Fruit fly (Drosophila melanogaster) whole organism, wandering third instar larva: ENCODE data around the gene GABA-B-R1.

Source experiments
- Abd-B ChIP-seq: fragments of >200 bp; optimal IDR thresholded peaks from 2 replicates; lab custom pipeline; 2017; ENCODE audit warnings: missing biosample characterization, missing genetic modification characterization
- CG32264 ChIP-seq: fragments of 200-800 bp; sonication (Bioruptor generic); optimal IDR thresholded peaks from 2 replicates; lab custom pipeline; 2016; ENCODE audit warnings: missing biosample characterization, missing genetic modification characterization
- CG9705 ChIP-seq: fragments of 200-800 bp; sonication (Bioruptor generic); optimal IDR thresholded peaks from 2 replicates; lab custom pipeline; 2018; ENCODE audit warnings: missing biosample characterization, mild to moderate bottlenecking, missing genetic modification characterization
- CrebA ChIP-seq: fragments of 200-800 bp; sonication (Bioruptor generic); optimal IDR thresholded peaks from 2 replicates; lab custom pipeline; 2016; ENCODE audit warnings: missing biosample characterization, mild to moderate bottlenecking, missing genetic modification characterization, borderline replicate concordance
- Dif ChIP-seq: fragments of 200-275, 200-300 bp; sonication (Bioruptor generic); optimal IDR thresholded peaks from 2 replicates; lab custom pipeline; 2018; ENCODE audit warnings: missing biosample characterization, missing genetic modification characterization; ENCODE audit not compliant: partially characterized antibody
- GATAd ChIP-seq: sonication (Bioruptor generic); optimal IDR thresholded peaks from 2 replicates; lab custom pipeline; 2016; ENCODE audit warnings: missing biosample characterization, missing genetic modification characterization
- HLH106 ChIP-seq: fragments of 200-800 bp; optimal IDR thresholded peaks from 3 replicates; lab custom pipeline; 2019; ENCODE audit warnings: missing biosample characterization, mild to moderate bottlenecking, missing genetic modification characterization, moderate library complexity
- Hnf4 ChIP-seq: fragments of 200-800 bp; sonication (Bioruptor generic); optimal IDR thresholded peaks from 2 replicates; lab custom pipeline; 2016; ENCODE audit warnings: missing biosample characterization, mild to moderate bottlenecking, missing genetic modification characterization
- Hr78 ChIP-seq: fragments of >200 bp; optimal IDR thresholded peaks from 2 replicates; lab custom pipeline; 2017; ENCODE audit warnings: missing biosample characterization, missing genetic modification characterization
- Hr83 ChIP-seq: fragments of 200-300 bp; sonication (Bioruptor generic); optimal IDR thresholded peaks from 2 replicates; lab custom pipeline; 2016; ENCODE audit warnings: missing biosample characterization, mild to moderate bottlenecking, missing genetic modification characterization, moderate library complexity; ENCODE audit not compliant: poor library complexity, severe bottlenecking
- Jra ChIP-seq: sonication (Bioruptor generic); optimal IDR thresholded peaks from 2 replicates; lab custom pipeline; 2016; ENCODE audit warnings: missing biosample characterization, missing genetic modification characterization
- Mio ChIP-seq: sonication (Bioruptor generic); optimal IDR thresholded peaks from 2 replicates; lab custom pipeline; 2016; ENCODE audit warnings: missing biosample characterization, missing genetic modification characterization
- Myc ChIP-seq: fragments of >200 bp; optimal IDR thresholded peaks from 2 replicates; lab custom pipeline; 2017
- N ChIP-seq: fragments of >200 bp; optimal IDR thresholded peaks from 2 replicates; lab custom pipeline; 2018; ENCODE audit warnings: missing biosample characterization, missing external identifiers, missing genetic modification characterization
- OdsH ChIP-seq: fragments of 200-800 bp; sonication (Bioruptor generic); optimal IDR thresholded peaks from 2 replicates; lab custom pipeline; 2016; ENCODE audit warnings: missing biosample characterization, mild to moderate bottlenecking, missing genetic modification characterization
- Rel ChIP-seq, 2 experiments: fragments of 200-800 bp; sonication (Bioruptor generic) in 1 of 2; optimal IDR thresholded peaks; 2 replicates in 1 of 2; 3 replicates in 1 of 2; lab custom pipeline; 2016 to 2019; ENCODE audit warnings: mild to moderate bottlenecking in 2 of 2, missing biosample characterization in 2 of 2, missing genetic modification characterization in 2 of 2, moderate library complexity in 1 of 2
- Sp1 ChIP-seq: fragments of 200-800 bp; sonication (Bioruptor generic); optimal IDR thresholded peaks from 3 replicates; lab custom pipeline; 2019; ENCODE audit warnings: missing biosample characterization, mild to moderate bottlenecking, missing genetic modification characterization, moderate library complexity
- Vsx2 ChIP-seq: fragments of 200-300, 225-300 bp; sonication (Bioruptor generic); optimal IDR thresholded peaks from 2 replicates; lab custom pipeline; 2018; ENCODE audit warnings: missing biosample characterization, missing genetic modification characterization; ENCODE audit not compliant: partially characterized antibody
- br ChIP-seq: fragments of 200-800 bp; sonication (Bioruptor generic); optimal IDR thresholded peaks from 2 replicates; lab custom pipeline; 2016; ENCODE audit warnings: missing biosample characterization, missing genetic modification characterization
- brk ChIP-seq: fragments of 200-800 bp; sonication (Bioruptor generic); optimal IDR thresholded peaks from 2 replicates; lab custom pipeline; 2016; ENCODE audit warnings: missing biosample characterization, mild to moderate bottlenecking, missing genetic modification characterization
- dl ChIP-seq, 2 experiments: fragments of 175-275, 200-275 bp in 1 of 2; fragments of 200-275 bp in 1 of 2; sonication (Bioruptor generic); optimal IDR thresholded peaks; lab custom pipeline; 2018; ENCODE audit warnings: mild to moderate bottlenecking in 2 of 2, missing biosample characterization in 2 of 2, missing genetic modification characterization in 2 of 2, moderate library complexity in 2 of 2; ENCODE audit not compliant: partially characterized antibody in 2 of 2, insufficient read depth in 1 of 2
- dmrt93B ChIP-seq: fragments of 200-800 bp; sonication (Bioruptor generic); optimal IDR thresholded peaks from 2 replicates; lab custom pipeline; 2018; ENCODE audit warnings: missing biosample characterization, mild to moderate bottlenecking, missing genetic modification characterization
- dsf ChIP-seq: sonication (Bioruptor generic); optimal IDR thresholded peaks from 2 replicates; lab custom pipeline; 2016; ENCODE audit warnings: missing biosample characterization, missing genetic modification characterization, borderline replicate concordance
- ey ChIP-seq: fragments of 200-800 bp; sonication (Bioruptor generic); optimal IDR thresholded peaks from 2 replicates; lab custom pipeline; 2016; ENCODE audit warnings: missing biosample characterization, missing genetic modification characterization
- foxo ChIP-seq, 2 experiments: fragments of 200-800 bp; sonication (Bioruptor generic); optimal IDR thresholded peaks; 2 replicates in 1 of 2; 3 replicates in 1 of 2; lab custom pipeline; 2016 to 2017; ENCODE audit warnings: missing biosample characterization in 2 of 2, missing genetic modification characterization in 2 of 2
- fru ChIP-seq: fragments of 200-800 bp; sonication (Bioruptor generic); optimal IDR thresholded peaks from 3 replicates; lab custom pipeline; 2016; ENCODE audit warnings: missing biosample characterization, mild to moderate bottlenecking, missing genetic modification characterization
- h ChIP-seq: fragments of 200-800 bp; sonication (Bioruptor generic); optimal IDR thresholded peaks from 3 replicates; lab custom pipeline; 2016; ENCODE audit warnings: missing biosample characterization, mild to moderate bottlenecking, missing genetic modification characterization
- jim ChIP-seq: fragments of 175-275, 200-325 bp; sonication (Bioruptor generic); optimal IDR thresholded peaks from 2 replicates; lab custom pipeline; 2016; ENCODE audit warnings: missing biosample characterization, mild to moderate bottlenecking, missing genetic modification characterization
- lola ChIP-seq: fragments of >200 bp; optimal IDR thresholded peaks from 2 replicates; lab custom pipeline; 2017; ENCODE audit warnings: missing biosample characterization, missing genetic modification characterization
- pan ChIP-seq: fragments of >200 bp; optimal IDR thresholded peaks from 2 replicates; lab custom pipeline; 2017
- psq ChIP-seq: fragments of 200-800 bp; sonication (Bioruptor generic); optimal IDR thresholded peaks from 3 replicates; lab custom pipeline; 2017; ENCODE audit warnings: missing biosample characterization, mild to moderate bottlenecking, missing genetic modification characterization, moderate library complexity
- rgr ChIP-seq: fragments of 200-800 bp; sonication (Bioruptor generic); optimal IDR thresholded peaks from 3 replicates; lab custom pipeline; 2016; ENCODE audit warnings: missing biosample characterization, mild to moderate bottlenecking, missing genetic modification characterization
- sage ChIP-seq: fragments of 200-800 bp; sonication (Bioruptor generic); optimal IDR thresholded peaks from 2 replicates; lab custom pipeline; 2016; ENCODE audit warnings: missing biosample characterization, mild to moderate bottlenecking, missing genetic modification characterization
- sv ChIP-seq: fragments of 200-800 bp; sonication (Bioruptor generic); optimal IDR thresholded peaks from 3 replicates; lab custom pipeline; 2016; ENCODE audit warnings: missing biosample characterization, missing genetic modification characterization
- tai ChIP-seq: sonication (Bioruptor generic); optimal IDR thresholded peaks from 2 replicates; lab custom pipeline; 2016; ENCODE audit warnings: missing biosample characterization, missing genetic modification characterization
- usp ChIP-seq: fragments of >200 bp; optimal IDR thresholded peaks from 2 replicates; lab custom pipeline; 2017; ENCODE audit warnings: missing biosample characterization, missing genetic modification characterization
- woc ChIP-seq: sonication (Bioruptor generic); optimal IDR thresholded peaks from 2 replicates; lab custom pipeline; 2016; ENCODE audit warnings: missing biosample characterization, mild to moderate bottlenecking, missing genetic modification characterization

Gene GABA-B-R1

dm6 chr2L:15031650-15032049 is 15.5 kb downstream of the GABA-B-R1 start, which contains the start of gene CG31832:
Gene CG31832 (minus strand): TSS chr2L:15031750.
- TF ChIP-seq usp (no peak), h (GFP tag; lab: Kevin White, UChicago) (no peak), Myc (lab: Kevin White, UChicago) (no peak), psq (no peak), Mio (GFP tag; lab: Kevin White, UChicago) (no peak), CG32264 (GFP tag; lab: Kevin White, UChicago) (no peak), foxo (GFP tag; optimal IDR thresholded peaks at IDR 0.05; lab: Kevin White, UChicago) (no peak), tai (no peak)

dm6 chr2L:15035366-15035765 is 19.2 kb downstream of the GABA-B-R1 start, which contains the start of gene yellow-c:
Gene yellow-c (plus strand): TSS chr2L:15035394.
- no peak for TF ChIP-seq fru (GFP tag; lab: Kevin White, UChicago)
- no peak for TF ChIP-seq Vsx2 (GFP tag; lab: Kevin White, UChicago)
- TF ChIP-seq HLH106 (tag; lab: Kevin White, UChicago): no peak
- TF ChIP-seq dmrt93B: no peak
- no peak for TF ChIP-seq jim (GFP tag; lab: Kevin White, UChicago)
- no peak for TF ChIP-seq lola (GFP tag; lab: Kevin White, UChicago)
- no peak for TF ChIP-seq Hr78
- TF ChIP-seq ey: no peak
- no peak for TF ChIP-seq foxo (GFP tag; optimal IDR thresholded peaks at IDR 0.05; lab: Kevin White, UChicago)
- TF ChIP-seq rgr (GFP tag; lab: Kevin White, UChicago): no peak
- TF ChIP-seq Abd-B (GFP tag; lab: Kevin White, UChicago): no peak
- TF ChIP-seq OdsH (GFP tag; lab: Kevin White, UChicago): no peak
- no peak for TF ChIP-seq h (GFP tag; lab: Kevin White, UChicago)
- no peak for TF ChIP-seq pan (lab: Kevin White, UChicago)
- TF ChIP-seq Sp1 (GFP tag; lab: Kevin White, UChicago): no peak
- TF ChIP-seq dsf (GFP tag; lab: Kevin White, UChicago): no peak
- no peak for TF ChIP-seq Myc (lab: Kevin White, UChicago)
- TF ChIP-seq, all 38 proteins: peak for 0

dm6 chr2L:15038339-15039308 is 22.5 kb downstream of the GABA-B-R1 start, which contains the start of gene CIAPIN1:
Gene CIAPIN1 (minus strand): TSS chr2L:15038861.
- no peak for TF ChIP-seq Rel (GFP tag; optimal IDR thresholded peaks at IDR 0.05; lab: Kevin White, UChicago)
- TF ChIP-seq Rel (tag; optimal IDR thresholded peaks at IDR 0.05; lab: Kevin White, UChicago): no peak
- TF ChIP-seq foxo (GFP tag; optimal IDR thresholded peaks at IDR 0.05; lab: Kevin White, UChicago): no peak

dm6 chr2L:15039309-15039772 is 23.2 kb downstream of the GABA-B-R1 start:
- TF ChIP-seq sv (GFP tag; lab: Kevin White, UChicago): no peak
- TF ChIP-seq Jra (GFP tag; lab: Kevin White, UChicago): peak; percentile 22
- TF ChIP-seq OdsH (GFP tag; lab: Kevin White, UChicago): no peak
- peak; percentile 48 for TF ChIP-seq h (GFP tag; lab: Kevin White, UChicago)
- no peak for TF ChIP-seq Sp1 (GFP tag; lab: Kevin White, UChicago)
- TF ChIP-seq Hr83 (GFP tag; lab: Kevin White, UChicago): peak; percentile 77
- no peak for TF ChIP-seq tai
- no peak for TF ChIP-seq Hr78
- TF ChIP-seq ey: peak; percentile 5
- no peak for TF ChIP-seq CrebA
- no peak for TF ChIP-seq HLH106 (tag; lab: Kevin White, UChicago)
- peak; percentile 36 for TF ChIP-seq br
- TF ChIP-seq brk (GFP tag; lab: Kevin White, UChicago): no peak
- TF ChIP-seq dmrt93B: no peak
- peak; percentile 22 for TF ChIP-seq dsf (GFP tag; lab: Kevin White, UChicago)
- TF ChIP-seq foxo (GFP tag; optimal IDR thresholded peaks at IDR 0.05; lab: Kevin White, UChicago): no peak
- TF ChIP-seq fru (GFP tag; lab: Kevin White, UChicago): no peak
- TF ChIP-seq Vsx2 (GFP tag; lab: Kevin White, UChicago): no peak
- TF ChIP-seq Mio (GFP tag; lab: Kevin White, UChicago): no peak
- no peak for TF ChIP-seq rgr (GFP tag; lab: Kevin White, UChicago)
- peak; percentile 25 for TF ChIP-seq sage
- TF ChIP-seq Hnf4 (GFP tag; lab: Kevin White, UChicago): no peak
- no peak for TF ChIP-seq Rel (GFP tag; optimal IDR thresholded peaks at IDR 0.05; lab: Kevin White, UChicago)
- no peak for TF ChIP-seq Rel (tag; optimal IDR thresholded peaks at IDR 0.05; lab: Kevin White, UChicago)
- no peak for TF ChIP-seq Dif (GFP tag; lab: Kevin White, UChicago)
- peak; percentile 46 for TF ChIP-seq CG9705 (GFP tag; lab: Kevin White, UChicago)
- TF ChIP-seq jim (GFP tag; lab: Kevin White, UChicago): no peak
- no peak for TF ChIP-seq N (GFP tag; lab: Kevin White, UChicago)
- TF ChIP-seq Abd-B (GFP tag; lab: Kevin White, UChicago): no peak
- TF ChIP-seq usp: no peak
- TF ChIP-seq pan (lab: Kevin White, UChicago): no peak
- TF ChIP-seq GATAd (GFP tag; lab: Kevin White, UChicago): no peak
- peak; percentile 88 for TF ChIP-seq woc (GFP tag; lab: Kevin White, UChicago)
- peak; percentile 90 for TF ChIP-seq Myc (lab: Kevin White, UChicago)
- TF ChIP-seq CG32264 (GFP tag; lab: Kevin White, UChicago): no peak
- no peak for TF ChIP-seq dl (GFP tag; optimal IDR thresholded peaks at IDR 0.05; lab: Kevin White, UChicago; ENCODE audit: insufficient read depth in 1 of 2, partially characterized antibody in 2 of 2)
